Worm (Caenorhabditis elegans): ENCODE data around the gene F35B12.9.

The F35B12.9 gene

ce11 chrV:11638634-11639117 lies 37.7 kb downstream of the F35B12.9 start:
- TF ChIP-seq T23F11.4 (GFP tag; optimal IDR thresholded peaks at IDR 0.05) (no peak), fkh-6 (tag; optimal IDR thresholded peaks at IDR 0.05) (no peak), tbx-2 (tag; optimal IDR thresholded peaks at IDR 0.05) (no peak), tbx-7 (tag; optimal IDR thresholded peaks at IDR 0.05) (no peak), ceh-9 (tag; optimal IDR thresholded peaks at IDR 0.05) (no peak), pat-9 (tag; optimal IDR thresholded peaks at IDR 0.05) (peak; percentile 1), ama-1 (optimal IDR thresholded peaks at IDR 0.05) (no peak), nfya-1 (tag; optimal IDR thresholded peaks at IDR 0.05) (peak; percentile 17), ceh-18 (tag; optimal IDR thresholded peaks at IDR 0.05) (peak; percentile 75), syd-9 (tag; optimal IDR thresholded peaks at IDR 0.05) (no peak), dve-1 (tag; optimal IDR thresholded peaks at IDR 0.05) (no peak), ets-4 (tag; optimal IDR thresholded peaks at IDR 0.05) (no peak), fax-1 (tag; optimal IDR thresholded peaks at IDR 0.05) (no peak), dmd-4 (tag; optimal IDR thresholded peaks at IDR 0.05; ENCODE audit: borderline replicate concordance) (no peak), Y22D7AL.16 (tag; optimal IDR thresholded peaks at IDR 0.05) (no peak), unc-42 (tag; optimal IDR thresholded peaks at IDR 0.05) (peak; percentile 75), hlh-13 (GFP tag; optimal IDR thresholded peaks at IDR 0.05) (peak; percentile 17), ceh-30 (tag; optimal IDR thresholded peaks at IDR 0.05) (no peak)

ce11 chrV:11641298-11641787 lies 40.4 kb downstream of the F35B12.9 start:
- peak; percentile 51 for TF ChIP-seq hlh-6 (tag; optimal IDR thresholded peaks at IDR 0.05)
- no peak for TF ChIP-seq pros-1 (tag; optimal IDR thresholded peaks at IDR 0.05)
- peak; percentile 79 for TF ChIP-seq ceh-31 (tag; optimal IDR thresholded peaks at IDR 0.05)
- peak; percentile 89 for TF ChIP-seq ceh-14 (tag; optimal IDR thresholded peaks at IDR 0.05)
- no peak for TF ChIP-seq gmeb-2 (tag; optimal IDR thresholded peaks at IDR 0.05)
- TF ChIP-seq ceh-19 (GFP tag; optimal IDR thresholded peaks at IDR 0.05) = peak; percentile 33
- TF ChIP-seq unc-42 (tag; optimal IDR thresholded peaks at IDR 0.05) = peak; percentile 98
- TF ChIP-seq ceh-18 (tag; optimal IDR thresholded peaks at IDR 0.05) = peak; percentile 79
- peak; percentile 32 for TF ChIP-seq ref-2 (tag; optimal IDR thresholded peaks at IDR 0.05)
- no peak for TF ChIP-seq dve-1 (tag; optimal IDR thresholded peaks at IDR 0.05)
- peak; percentile 14 for TF ChIP-seq pat-9 (tag; optimal IDR thresholded peaks at IDR 0.05)
- peak; percentile 48 for TF ChIP-seq tbx-2 (tag; optimal IDR thresholded peaks at IDR 0.05)
- peak; percentile 45 for TF ChIP-seq nfya-1 (tag; optimal IDR thresholded peaks at IDR 0.05)
- peak; percentile 11 for TF ChIP-seq C08G9.2 (tag; optimal IDR thresholded peaks at IDR 0.05)
- peak; percentile 34 for TF ChIP-seq ttx-3 (tag; optimal IDR thresholded peaks at IDR 0.05)

- TF ChIP-seq ceh-19 (GFP tag; optimal IDR thresholded peaks at IDR 0.05) (no peak), npax-4 (tag; optimal IDR thresholded peaks at IDR 0.05) (no peak), madf-2 (tag; optimal IDR thresholded peaks at IDR 0.05) (no peak), ceh-18 (tag; optimal IDR thresholded peaks at IDR 0.05) (peak; percentile 33), elt-2 (tag; optimal IDR thresholded peaks at IDR 0.05) (peak; percentile 44), ztf-16 (tag; optimal IDR thresholded peaks at IDR 0.05) (no peak), pha-2 (tag; optimal IDR thresholded peaks at IDR 0.05) (no peak), ceh-48 (tag; optimal IDR thresholded peaks at IDR 0.05) (peak; percentile 95), eyg-1 (tag; optimal IDR thresholded peaks at IDR 0.05) (no peak), lin-11 (tag; optimal IDR thresholded peaks at IDR 0.05) (no peak), ceh-24 (tag; optimal IDR thresholded peaks at IDR 0.05) (no peak), K02D7.2 (tag; optimal IDR thresholded peaks at IDR 0.05) (no peak), ceh-9 (tag; optimal IDR thresholded peaks at IDR 0.05) (no peak), ceh-6 (GFP tag; optimal IDR thresholded peaks at IDR 0.05) (no peak), dmd-4 (tag; optimal IDR thresholded peaks at IDR 0.05; ENCODE audit: borderline replicate concordance) (no peak), C38D4.7 (GFP tag; optimal IDR thresholded peaks at IDR 0.05) (no peak), hlh-30 (tag; optimal IDR thresholded peaks at IDR 0.05; ENCODE audit: insufficient read depth) (peak; percentile 50), tbx-2 (tag; optimal IDR thresholded peaks at IDR 0.05) (peak; percentile 91), dve-1 (tag; optimal IDR thresholded peaks at IDR 0.05) (no peak), unc-42 (tag; optimal IDR thresholded peaks at IDR 0.05) (peak; percentile 54), ttx-3 (tag; optimal IDR thresholded peaks at IDR 0.05) (no peak), pag-3 (tag; optimal IDR thresholded peaks at IDR 0.05; ENCODE audit: borderline replicate concordance) (no peak), F13H6.1 (tag; optimal IDR thresholded peaks at IDR 0.05) (no peak), nhr-232 (tag; optimal IDR thresholded peaks at IDR 0.05) (no peak), rnt-1 (tag; optimal IDR thresholded peaks at IDR 0.05) (peak; percentile 59), che-1 (tag; optimal IDR thresholded peaks at IDR 0.05) (no peak), ceh-31 (tag; optimal IDR thresholded peaks at IDR 0.05) (peak; percentile 94), ceh-30 (tag; optimal IDR thresholded peaks at IDR 0.05) (no peak), pat-9 (tag; optimal IDR thresholded peaks at IDR 0.05) (no peak), gmeb-2 (tag; optimal IDR thresholded peaks at IDR 0.05) (no peak), hlh-13 (GFP tag; optimal IDR thresholded peaks at IDR 0.05) (no peak), ets-4 (tag; optimal IDR thresholded peaks at IDR 0.05) (peak; percentile 86), unc-86 (tag; optimal IDR thresholded peaks at IDR 0.05) (no peak), syd-9 (tag; optimal IDR thresholded peaks at IDR 0.05) (no peak)
These were observed 43.2 kb downstream of the F35B12.9 start, which contains the start of gene bir-1 for ce11 chrV:11644166-11644565. Gene bir-1, plus strand, starts transcription at chrV:11644477.
